Worm (Caenorhabditis elegans): ENCODE data around the gene acl-2.

The acl-2 gene

DNA sequence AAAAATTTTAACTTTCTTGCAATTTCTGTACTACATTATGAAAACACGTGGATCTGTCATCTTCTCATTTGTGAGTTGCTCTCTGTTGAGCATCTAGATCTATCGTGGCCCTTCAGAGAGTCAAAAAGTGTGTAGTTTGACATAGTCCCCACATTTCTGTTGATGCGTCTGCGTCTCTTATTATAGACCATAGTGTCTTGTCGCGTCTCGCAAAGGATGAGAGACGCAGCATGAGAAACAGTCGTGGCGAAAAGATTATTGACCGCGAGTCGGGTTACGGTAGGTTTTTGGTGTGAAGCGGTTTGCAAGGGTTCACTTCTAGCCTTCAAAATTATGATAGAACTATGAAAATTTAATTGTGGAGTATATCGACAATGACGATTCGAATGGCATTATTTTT is 11.4 kb upstream of the acl-2 start (continued):
- TF ChIP-seq C06A6.2 (GFP tag; conservative IDR thresholded peaks at IDR 0.05), result 0 out of 2 replicates have a peak, but pooled peaks have one; percentile 20
- TF ChIP-seq nfya-2 (GFP tag; IDR thresholded peaks at IDR 0.05), result no peak
- peak; percentile 21 for TF ChIP-seq tbp1 (GFP tag; optimal IDR thresholded peaks at IDR 0.05)
- no peak for TF ChIP-seq egl-18 (GFP tag; IDR thresholded peaks at IDR 0.05)
- no peak for TF ChIP-seq sea-2 (GFP tag; IDR thresholded peaks at IDR 0.05)
- TF ChIP-seq mel-28 (tag; optimal IDR thresholded peaks at IDR 0.05; ENCODE audit: borderline replicate concordance), result no peak

DNA sequence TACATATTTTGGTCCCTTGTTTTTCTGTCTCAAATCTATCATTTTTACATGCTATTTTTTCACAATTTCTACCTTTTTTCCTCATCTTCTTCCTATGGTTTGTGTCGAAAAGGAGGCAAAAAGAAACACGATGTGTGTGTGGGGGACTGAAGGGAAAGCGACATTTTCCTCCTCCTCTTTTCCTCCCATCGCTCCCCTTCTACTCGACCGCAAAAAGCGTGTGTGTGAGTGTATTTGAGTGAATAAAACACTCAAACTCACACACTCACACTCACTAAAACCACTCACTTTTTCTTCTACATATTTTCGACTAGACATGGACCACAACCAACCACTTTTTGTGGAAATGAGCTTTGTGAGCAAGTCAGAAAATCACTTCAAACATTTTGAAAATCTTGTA is 10.6 kb upstream of the acl-2 start:
- no peak for TF ChIP-seq F52B5.7 (tag; optimal IDR thresholded peaks at IDR 0.05)
- TF ChIP-seq snpc-3.4 (tag; optimal IDR thresholded peaks at IDR 0.05), result no peak
- peak; percentile 9 for TF ChIP-seq nhr-80 (tag; optimal IDR thresholded peaks at IDR 0.05)
- TF ChIP-seq ztf-28 (GFP tag; IDR thresholded peaks at IDR 0.05), result 0 out of 2 replicates have a peak, but pooled peaks have one; percentile 7
- no peak for TF ChIP-seq snpc-4 (GFP tag; optimal IDR thresholded peaks at IDR 0.05)
- TF ChIP-seq snpc-4 (tag; optimal IDR thresholded peaks at IDR 0.05), result no peak
- TF ChIP-seq bed-2 (GFP tag; IDR thresholded peaks at IDR 0.05), result no peak
- TF ChIP-seq lir-1 (GFP tag; conservative IDR thresholded peaks at IDR 0.05), result peak; percentile 92
- TF ChIP-seq ceh-27 (GFP tag; optimal IDR thresholded peaks at IDR 0.05), result peak; percentile 50
- no peak for TF ChIP-seq cebp-1 (GFP tag; IDR thresholded peaks at IDR 0.05)
- TF ChIP-seq cebp-1 (tag; optimal IDR thresholded peaks at IDR 0.05), result peak; percentile 20
- TF ChIP-seq K12H6.12 (tag; optimal IDR thresholded peaks at IDR 0.05), result peak; percentile 47
- 0 out of 2 replicates have a peak, but pooled peaks have one; percentile 40 for TF ChIP-seq pbrm-1 (GFP tag; IDR thresholded peaks at IDR 0.05)
- TF ChIP-seq lin-35 (GFP tag; optimal IDR thresholded peaks at IDR 0.05), result peak in 1 of 3 experiments; percentile 21
- peak; percentile 12; the same call in 1 of the 2 replicates for TF ChIP-seq hmg-1.2 (GFP tag; IDR thresholded peaks at IDR 0.05)

ce11 chrV:10039837-10040236 is 8.9 kb upstream of the acl-2 start:
- TF ChIP-seq mcd-1 (GFP tag; IDR thresholded peaks at IDR 0.05), result peak; percentile 59
- no peak for TF ChIP-seq ceh-40 (GFP tag; IDR thresholded peaks at IDR 0.05)
- TF ChIP-seq let-607 (tag; optimal IDR thresholded peaks at IDR 0.05), result peak in 1 of 2 experiments; percentile 27
- peak; percentile 22 for TF ChIP-seq gei-17 (GFP tag; optimal IDR thresholded peaks at IDR 0.05)
- 0 out of 2 replicates have a peak, but pooled peaks have one; percentile 65 for TF ChIP-seq let-526 (GFP tag; IDR thresholded peaks at IDR 0.05)
- no peak for TF ChIP-seq die-1 (tag; optimal IDR thresholded peaks at IDR 0.05)
- TF ChIP-seq sea-2 (GFP tag; IDR thresholded peaks at IDR 0.05), result no peak
- peak; percentile 76 for TF ChIP-seq nhr-80 (tag; optimal IDR thresholded peaks at IDR 0.05)
- TF ChIP-seq F57A8.1 (GFP tag; optimal IDR thresholded peaks at IDR 0.05), result no peak
- TF ChIP-seq lin-26 (GFP tag; IDR thresholded peaks at IDR 0.05), result no peak
- peak; percentile 48 for TF ChIP-seq egrh-3 (GFP tag; IDR thresholded peaks at IDR 0.05)
- TF ChIP-seq aptf-2 (GFP tag; conservative IDR thresholded peaks at IDR 0.05), result no peak
- no peak for TF ChIP-seq snpc-4 (GFP tag; optimal IDR thresholded peaks at IDR 0.05)
- peak in 2 of 4 experiments; percentile 31 to 48 for TF ChIP-seq snpc-4 (tag; optimal IDR thresholded peaks at IDR 0.05)
- TF ChIP-seq Y56A3A.18 (GFP tag; IDR thresholded peaks at IDR 0.05), result peak; percentile 82
- TF ChIP-seq hmg-1.2 (GFP tag; IDR thresholded peaks at IDR 0.05), result peak; percentile 83
- TF ChIP-seq nhr-27 (tag; optimal IDR thresholded peaks at IDR 0.05), result no peak
- TF ChIP-seq egl-44 (GFP tag; IDR thresholded peaks at IDR 0.05), result 0 out of 2 replicates have a peak, but pooled peaks have one; percentile 44
- no peak for TF ChIP-seq lsl-1 (GFP tag; optimal IDR thresholded peaks at IDR 0.05)
- TF ChIP-seq lir-1 (GFP tag; conservative IDR thresholded peaks at IDR 0.05), result peak; percentile 68
- TF ChIP-seq ZK185.1 (tag; optimal IDR thresholded peaks at IDR 0.05; ENCODE audit: poor library complexity, severe bottlenecking), result no peak
- 0 out of 2 replicates have a peak, but pooled peaks have one; percentile 22 for TF ChIP-seq attf-3 (GFP tag; conservative IDR thresholded peaks at IDR 0.05)
- no peak for TF ChIP-seq mxl-1 (tag; optimal IDR thresholded peaks at IDR 0.05)
- peak in 1 of 3 experiments; percentile 28 for TF ChIP-seq lin-35 (GFP tag; optimal IDR thresholded peaks at IDR 0.05)
- no peak for TF ChIP-seq F10E7.11 (tag; optimal IDR thresholded peaks at IDR 0.05)
- TF ChIP-seq ceh-100 (GFP tag; IDR thresholded peaks at IDR 0.05), result no peak
- TF ChIP-seq nhr-120 (GFP tag; IDR thresholded peaks at IDR 0.05), result no peak
- no peak for TF ChIP-seq xnd-1 (tag; optimal IDR thresholded peaks at IDR 0.05)
- no peak for TF ChIP-seq bed-1 (GFP tag; IDR thresholded peaks at IDR 0.05)
- 0 out of 2 replicates have a peak, but pooled peaks have one; percentile 55 for TF ChIP-seq nfyb-1 (GFP tag; IDR thresholded peaks at IDR 0.05)
- peak; percentile 46 for TF ChIP-seq chd-7 (tag; optimal IDR thresholded peaks at IDR 0.05)
